Fruit fly (Drosophila melanogaster) Kc167 (cell line): ENCODE data around the gene Cog2.

Experiments used
- Myc ChIP-seq: fragments of >200 bp; optimal IDR thresholded peaks from 2 replicates; lab custom pipeline; 2017; ENCODE audit warnings: missing external identifiers
- Sin3A ChIP-seq: fragments of >200 bp; optimal IDR thresholded peaks from 2 replicates; lab custom pipeline; 2018; ENCODE audit warnings: missing external identifiers
- h ChIP-seq: fragments of >200 bp; optimal IDR thresholded peaks from 3 replicates; lab custom pipeline; 2018; ENCODE audit warnings: missing external identifiers
- psq ChIP-seq: fragments of >200 bp; optimal IDR thresholded peaks from 2 replicates; lab custom pipeline; 2017; ENCODE audit warnings: missing external identifiers
- ttk ChIP-seq: sonication (Bioruptor generic); optimal IDR thresholded peaks from 2 replicates; lab custom pipeline; 2017; ENCODE audit warnings: missing external identifiers

DNA sequence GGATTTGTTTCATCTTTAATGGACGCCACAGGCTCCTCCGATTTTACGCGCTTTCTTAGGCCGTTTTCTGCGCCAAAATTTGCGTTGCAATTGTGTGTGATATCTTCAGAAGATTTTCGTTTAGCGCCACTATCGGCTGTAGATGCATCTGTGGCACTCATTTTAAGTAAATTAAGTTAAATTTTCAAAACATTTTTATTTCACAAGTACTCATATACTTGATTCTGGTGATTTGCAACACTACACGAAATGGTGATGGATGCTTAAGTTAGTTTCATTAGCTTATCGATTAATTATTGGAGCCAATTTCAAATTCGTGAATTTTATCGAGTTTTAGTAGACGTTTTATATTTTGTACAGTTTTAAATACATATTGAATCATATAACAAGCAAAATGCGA, 2.2 kb upstream of the Cog2 start, which contains the start of gene CG6171:
- TF ChIP-seq psq (no peak), Sin3A (lab: Kevin White, UChicago) (no peak), ttk (lab: Kevin White, UChicago) (no peak), h (lab: Kevin White, UChicago) (no peak), Myc (lab: Kevin White, UChicago) (no peak)
